Comparison of ENCODE assay signal across 5 worm cellular contexts in the genomic region with DNA sequence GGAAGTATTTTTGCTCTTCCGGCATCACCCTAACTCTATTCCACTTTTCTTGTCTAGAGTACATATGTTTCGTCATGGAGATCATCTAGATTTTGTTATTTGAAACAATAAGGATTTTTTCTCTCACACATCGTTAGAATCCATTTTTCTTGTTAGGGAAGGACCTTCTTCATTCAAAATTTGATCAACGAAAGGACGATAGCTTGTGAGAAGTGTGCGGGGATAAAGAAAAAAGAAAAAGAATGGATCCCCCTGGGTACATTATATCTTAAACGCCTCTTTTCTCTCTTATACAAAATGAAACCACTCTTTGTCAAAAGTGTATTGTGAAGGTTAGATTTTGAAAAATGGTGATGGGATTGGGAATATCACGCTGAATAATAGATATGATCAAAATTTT.
TF ChIP-seq lines count a peak whose summit lies in the region.

No protein-coding gene starts in this region.

TF ChIP-seq in whole organism, L1 larva, 84 proteins besides CTCF, POLR2A, EP300 and RAD21:
- peak; percentile 45 for TF ChIP-seq lin-14 (GFP tag; optimal IDR thresholded peaks at IDR 0.05; lab: Kevin White, UChicago)
- no peak for TF ChIP-seq mep-1 (tag; optimal IDR thresholded peaks at IDR 0.05; lab: Kevin White, UChicago)

TF ChIP-seq in whole organism, L2 larva, 48 proteins besides CTCF, POLR2A, EP300 and RAD21:
- peak; percentile 69 for TF ChIP-seq mab-5 (tag; optimal IDR thresholded peaks at IDR 0.05; lab: Kevin White, UChicago)
- TF ChIP-seq unc-55 (GFP tag; optimal IDR thresholded peaks at IDR 0.05; lab: Kevin White, UChicago) = no peak
- peak in 1 of 2 experiments; percentile 6 for TF ChIP-seq lsy-2 (tag; optimal IDR thresholded peaks at IDR 0.05; lab: Kevin White, UChicago)

TF ChIP-seq in whole organism, L3 larva, 47 proteins besides CTCF, POLR2A, EP300 and RAD21:
- no peak for TF ChIP-seq elt-1 (tag; optimal IDR thresholded peaks at IDR 0.05; lab: Kevin White, UChicago)
- TF ChIP-seq ceh-82 (tag; optimal IDR thresholded peaks at IDR 0.05; lab: Kevin White, UChicago) = no peak
- no peak for TF ChIP-seq nhr-23 (tag; optimal IDR thresholded peaks at IDR 0.05; lab: Kevin White, UChicago)
- TF ChIP-seq fkh-10 (GFP tag; optimal IDR thresholded peaks at IDR 0.05; lab: Kevin White, UChicago) = peak; percentile 4
- no peak for TF ChIP-seq tbx-2 (tag; optimal IDR thresholded peaks at IDR 0.05; lab: Kevin White, UChicago)

TF ChIP-seq in whole organism, late embryonic, 69 proteins besides CTCF, POLR2A, EP300 and RAD21:
- TF ChIP-seq unc-42 (tag; optimal IDR thresholded peaks at IDR 0.05; lab: Kevin White, UChicago) = peak; percentile 27
- TF ChIP-seq gmeb-2 (tag; optimal IDR thresholded peaks at IDR 0.05; lab: Kevin White, UChicago) = no peak
TF ChIP-seq in whole organism, late embryonic: peak in this region for 1.

TF ChIP-seq in whole organism, mixed stage, embryonic, 35 proteins besides CTCF, POLR2A, EP300 and RAD21:
- TF ChIP-seq nhr-2 (tag; optimal IDR thresholded peaks at IDR 0.05; lab: Kevin White, UChicago) (no peak), ces-1 (GFP tag; optimal IDR thresholded peaks at IDR 0.05; lab: Kevin White, UChicago) (peak; percentile 59)
